Fruit fly (Drosophila melanogaster): ENCODE measurements around the gene CG31156.

CG31156 gene

DNA sequence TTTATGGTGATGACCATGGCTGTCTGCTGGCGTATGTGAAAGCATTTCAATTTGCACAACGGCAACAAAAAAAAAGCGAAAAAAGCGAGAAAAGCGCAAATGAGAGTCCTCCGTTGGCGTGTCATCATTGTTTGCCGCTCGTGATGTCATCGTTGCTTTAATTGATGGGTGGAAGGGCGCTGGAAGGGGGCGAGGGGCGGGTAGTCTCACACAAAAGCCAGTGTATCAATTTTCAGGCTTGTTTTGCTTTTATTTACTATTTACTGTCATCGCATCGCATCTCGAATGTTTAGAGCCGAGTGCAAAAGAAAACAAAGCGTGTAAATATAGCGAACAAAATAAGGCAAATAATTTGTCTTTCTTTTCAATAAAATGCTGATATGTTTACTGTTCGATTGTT is 24.1 kb downstream of the CG31156 start (continued):
- TF ChIP-seq org-1 (GFP tag; optimal IDR thresholded peaks at IDR 0.05) (peak; percentile 33), kni (GFP tag; optimal IDR thresholded peaks at IDR 0.05) (no peak), vvl (GFP tag; IDR thresholded peaks at IDR 0.05) (peak; percentile 30; the same call in 1 of the 2 replicates), Vsx1 (GFP tag; optimal IDR thresholded peaks at IDR 0.05) (no peak), CG10959 (GFP tag; IDR thresholded peaks at IDR 0.05) (no peak), CG1233 (GFP tag; optimal IDR thresholded peaks at IDR 0.05) (peak; percentile 60), Opbp (GFP tag; IDR thresholded peaks at IDR 0.05; ENCODE audit: partially characterized antibody) (no peak), CG32767 (GFP tag; IDR thresholded peaks at IDR 0.05) (no peak), CG8944 (GFP tag; optimal IDR thresholded peaks at IDR 0.05) (no peak), Myb (GFP tag; optimal IDR thresholded peaks at IDR 0.05) (no peak), CG3995 (GFP tag; optimal IDR thresholded peaks at IDR 0.05) (no peak), lola (GFP tag; optimal IDR thresholded peaks at IDR 0.05) (peak in 1 of 3 experiments; percentile 42), CG18619 (GFP tag; optimal IDR thresholded peaks at IDR 0.05) (no peak), oc (tag; optimal IDR thresholded peaks at IDR 0.05) (peak; percentile 48), Gsc (GFP tag; IDR thresholded peaks at IDR 0.05) (no peak), CG18476 (GFP tag; optimal IDR thresholded peaks at IDR 0.05) (no peak), emc (GFP tag; optimal IDR thresholded peaks at IDR 0.05) (no peak), D19B (GFP tag; optimal IDR thresholded peaks at IDR 0.05) (no peak), CG4854 (GFP tag; optimal IDR thresholded peaks at IDR 0.05) (no peak), Nf-YC (tag; optimal IDR thresholded peaks at IDR 0.05) (no peak), sim (GFP tag; IDR thresholded peaks at IDR 0.05) (peak; percentile 32; the same call in 1 of the 2 replicates), dpn (GFP tag; optimal IDR thresholded peaks at IDR 0.05) (peak in 1 of 2 experiments; percentile 6), CG6689 (GFP tag; IDR thresholded peaks at IDR 0.05) (no peak), croc (GFP tag; conservative IDR thresholded peaks at IDR 0.05) (no peak), CG10209 (GFP tag; optimal IDR thresholded peaks at IDR 0.05) (peak; percentile 30), CG17802 (tag; optimal IDR thresholded peaks at IDR 0.05) (peak; percentile 26), Hsf (GFP tag; optimal IDR thresholded peaks at IDR 0.05) (peak; percentile 0), cato (GFP tag; optimal IDR thresholded peaks at IDR 0.05; ENCODE audit: borderline replicate concordance) (no peak), CG8765 (GFP tag; IDR thresholded peaks at IDR 0.05) (no peak), CG12769 (tag; optimal IDR thresholded peaks at IDR 0.05) (no peak), ERR (GFP tag; optimal IDR thresholded peaks at IDR 0.05) (no peak), pb (GFP tag; optimal IDR thresholded peaks at IDR 0.05) (no peak), MESR4 (GFP tag; optimal IDR thresholded peaks at IDR 0.05) (no peak), CG11504 (tag; optimal IDR thresholded peaks at IDR 0.05) (peak; percentile 65), CG14441 (GFP tag; IDR thresholded peaks at IDR 0.05) (no peak), lab (GFP tag; optimal IDR thresholded peaks at IDR 0.05) (peak; percentile 65), CG6254 (GFP tag; optimal IDR thresholded peaks at IDR 0.05) (peak; percentile 38), disco-r (GFP tag; optimal IDR thresholded peaks at IDR 0.05) (no peak), CG30431 (GFP tag; optimal IDR thresholded peaks at IDR 0.05) (no peak), CG10267 (tag; optimal IDR thresholded peaks at IDR 0.05) (peak; percentile 0), tap (tag; optimal IDR thresholded peaks at IDR 0.05) (peak; percentile 59), CG14667 (GFP tag; IDR thresholded peaks at IDR 0.05) (no peak), BEAF-32 (GFP tag; optimal IDR thresholded peaks at IDR 0.05) (no peak), Mrtf (GFP tag; IDR thresholded peaks at IDR 0.05) (peak; percentile 31; the same call in 1 of the 3 replicates), CG11723 (GFP tag; optimal IDR thresholded peaks at IDR 0.05) (peak; percentile 8), salm (tag; optimal IDR thresholded peaks at IDR 0.05) (peak; percentile 69), CG12744 (GFP tag; optimal IDR thresholded peaks at IDR 0.05) (no peak), Sry-β (GFP tag; optimal IDR thresholded peaks at IDR 0.05) (peak; percentile 39), pum (GFP tag; optimal IDR thresholded peaks at IDR 0.05) (no peak), CG31441 (GFP tag; IDR thresholded peaks at IDR 0.05) (peak; percentile 42), Lhr (GFP tag; optimal IDR thresholded peaks at IDR 0.05) (peak; percentile 6)
